Fruit fly (Drosophila melanogaster) ovary, adult (tissue): Measurements from ENCODE around the gene CG10638.

Experiments
- CG17801 ChIP-seq: fragments of 200-800 bp; optimal IDR thresholded peaks from 2 replicates; lab custom pipeline; 2019; ENCODE audit warnings: missing biosample characterization, mild to moderate bottlenecking, missing genetic modification characterization, moderate library complexity; ENCODE audit not compliant: partially characterized antibody

The CG10638 gene

dm6 chr3L:12501249-12501648, at the start of gene CG10638, which contains the start of gene CG10681:
Gene CG10638 (minus strand): TSS chr3L:12501311.
Gene CG10681 (plus strand): TSS chr3L:12501513.
- peak; percentile 80 for TF ChIP-seq CG17801

- no peak for TF ChIP-seq CG17801
Observed at dm6 chr3L:12549471-12549870, 48.4 kb upstream of the CG10638 start.

- no peak for TF ChIP-seq CG17801
Observed at dm6 chr3L:12537123-12537522, 36.0 kb upstream of the CG10638 start, which contains the start of gene CG4069. Gene CG4069 (minus strand): TSS chr3L:12537315.

- TF ChIP-seq CG17801, result peak; percentile 9
Observed at dm6 chr3L:12534318-12534717, 33.2 kb upstream of the CG10638 start, which contains the start of gene Pmm2. Gene Pmm2 (plus strand): TSS chr3L:12534590.

- TF ChIP-seq CG17801, result peak; percentile 81
Observed at dm6 chr3L:12533392-12534070, 32.4 kb upstream of the CG10638 start, which contains the start of the genes Tsf2 and CG34242. Gene Tsf2 (minus strand): TSS chr3L:12533724. Gene CG34242 (plus strand): TSS chr3L:12533996.

dm6 chr3L:12532220-12532619, 31.1 kb upstream of the CG10638 start:
- TF ChIP-seq CG17801, result no peak

- no peak for TF ChIP-seq CG17801
Observed at dm6 chr3L:12530044-12530443, 28.9 kb upstream of the CG10638 start, which contains the start of gene nst. Gene nst (minus strand): TSS chr3L:12530171.

dm6 chr3L:12529431-12530007, 28.4 kb upstream of the CG10638 start:
- TF ChIP-seq CG17801, result no peak

dm6 chr3L:12526433-12527113, 25.5 kb upstream of the CG10638 start, which contains the start of gene eIF2beta:
Gene eIF2beta (minus strand): TSS chr3L:12526731.
- TF ChIP-seq CG17801, result peak; percentile 40

dm6 chr3L:12523941-12524340, 22.8 kb upstream of the CG10638 start, which contains the start of the genes ver and Gcn5:
Gene ver (plus strand): TSS chr3L:12523987.
Gene Gcn5 (minus strand): TSS chr3L:12524014.
- TF ChIP-seq CG17801, result peak; percentile 96

- no peak for TF ChIP-seq CG17801
Observed at dm6 chr3L:12519315-12519714, 18.2 kb upstream of the CG10638 start.

- TF ChIP-seq CG17801, result no peak
Observed at dm6 chr3L:12517443-12518209, 16.5 kb upstream of the CG10638 start.

dm6 chr3L:12515691-12516455, 14.8 kb upstream of the CG10638 start:
- peak; percentile 72 for TF ChIP-seq CG17801

- peak; percentile 82 for TF ChIP-seq CG17801
Observed at dm6 chr3L:12514762-12515215, 13.7 kb upstream of the CG10638 start, which contains the start of the genes sti and tral. Gene sti (minus strand): TSS chr3L:12514815. Gene tral (plus strand): TSS chr3L:12515059.

- no peak for TF ChIP-seq CG17801
Observed at dm6 chr3L:12507571-12507970, 6.5 kb upstream of the CG10638 start, which contains the start of gene CG10654. Gene CG10654 (minus strand): TSS chr3L:12507840.
